Worm (Caenorhabditis elegans) whole organism, midembryonic: Measurements from ENCODE around the gene grl-7.

Experiments
- T22C8.4 ChIP-seq: fragments of 200-800 bp; sonication (Bioruptor generic); IDR thresholded peaks from 2 replicates; pipeline ENCODE4 v1.3.6; 2022; ENCODE audit warnings: missing genetic modification characterization, missing compliant biosample characterization
- cog-1 ChIP-seq: sonication (generic microtip); optimal IDR thresholded peaks from 2 replicates; lab custom pipeline; 2016; ENCODE audit warnings: missing genetic modification characterization, missing compliant biosample characterization
- flt-1 ChIP-seq: fragments of 200-800 bp; sonication (Bioruptor generic); IDR thresholded peaks from 2 replicates; pipeline ENCODE4 v1.3.6; 2022; ENCODE audit warnings: missing genetic modification characterization, missing compliant biosample characterization
- klf-2 ChIP-seq: fragments of 200-800 bp; sonication (Bioruptor generic); conservative IDR thresholded peaks from 2 replicates; pipeline ENCODE4 v1.3.6; 2022; ENCODE audit warnings: missing genetic modification reagents, missing genetic modification characterization, missing compliant biosample characterization
- ref-1 ChIP-seq: fragments of 200-800 bp; sonication (Bioruptor generic); conservative IDR thresholded peaks from 2 replicates; pipeline ENCODE4 v1.3.6; 2022; ENCODE audit warnings: missing genetic modification reagents, missing genetic modification characterization, missing compliant biosample characterization
- tab-1 ChIP-seq: fragments of 200-800 bp; sonication (Bioruptor generic); IDR thresholded peaks from 2 replicates; pipeline ENCODE4 v1.3.6; 2022; ENCODE audit warnings: missing genetic modification characterization, missing compliant biosample characterization
- ztf-23 ChIP-seq: fragments of 200-800 bp; sonication (Bioruptor generic); IDR thresholded peaks from 2 replicates; pipeline ENCODE4 v1.3.6; 2022; ENCODE audit warnings: missing genetic modification reagents, missing genetic modification characterization, missing compliant biosample characterization
- ztf-29 ChIP-seq: fragments of 200-800 bp; sonication (Bioruptor generic); IDR thresholded peaks from 2 replicates; pipeline ENCODE4 v1.3.6; 2022; ENCODE audit warnings: missing genetic modification reagents, missing genetic modification characterization, missing compliant biosample characterization

ce11 chrV:11372284-11372878 is 25.6 kb upstream of the grl-7 start:
- TF ChIP-seq T22C8.4 (GFP tag; lab: Robert Waterston, UW) (no peak), tab-1 (GFP tag; lab: Robert Waterston, UW) (no peak), flt-1 (GFP tag; lab: Robert Waterston, UW) (no peak), ref-1 (no peak), klf-2 (GFP tag; lab: Robert Waterston, UW) (no peak), ztf-23 (GFP tag; lab: Robert Waterston, UW) (no peak), cog-1 (tag; lab: Kevin White, UChicago) (no peak), ztf-29 (GFP tag; lab: Robert Waterston, UW) (no peak)
